Worm (Caenorhabditis elegans): Measurements from ENCODE around the gene drl-1.

The drl-1 gene

DNA sequence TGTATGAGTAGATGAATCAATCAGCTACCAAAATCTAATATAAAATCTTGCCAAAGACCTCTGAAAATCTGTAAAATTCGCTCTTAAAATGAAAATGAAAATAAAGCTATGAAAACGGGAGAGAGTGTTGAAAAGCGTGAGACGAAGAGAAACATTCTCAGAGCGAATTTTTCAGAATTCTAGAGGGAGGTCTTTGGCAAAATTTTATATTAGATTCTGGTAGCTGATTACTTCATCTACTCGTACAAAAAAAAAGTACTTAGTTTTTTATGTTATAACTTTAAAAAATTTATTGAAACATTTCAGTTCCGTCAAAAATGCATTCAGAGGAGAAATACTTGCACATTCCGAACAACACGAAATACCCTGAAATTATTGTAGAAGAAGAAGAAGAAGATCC, at the start of gene drl-1:
TSS of gene drl-1 (plus strand) at position 301 of the 400 bp plus-strand sequence.
- TF ChIP-seq syd-9 (tag; optimal IDR thresholded peaks at IDR 0.05) (no peak), lin-11 (tag; optimal IDR thresholded peaks at IDR 0.05) (no peak), C08G9.2 (tag; optimal IDR thresholded peaks at IDR 0.05) (no peak), elt-2 (tag; optimal IDR thresholded peaks at IDR 0.05) (no peak), ceh-18 (tag; optimal IDR thresholded peaks at IDR 0.05) (no peak), ceh-24 (tag; optimal IDR thresholded peaks at IDR 0.05) (no peak), ceh-2 (tag; optimal IDR thresholded peaks at IDR 0.05) (no peak), npax-4 (tag; optimal IDR thresholded peaks at IDR 0.05) (no peak), eyg-1 (tag; optimal IDR thresholded peaks at IDR 0.05) (no peak), dve-1 (tag; optimal IDR thresholded peaks at IDR 0.05) (no peak), ttx-3 (tag; optimal IDR thresholded peaks at IDR 0.05) (no peak), che-1 (tag; optimal IDR thresholded peaks at IDR 0.05) (no peak), tbx-2 (tag; optimal IDR thresholded peaks at IDR 0.05) (no peak), unc-3 (GFP tag; conservative IDR thresholded peaks at IDR 0.05) (no peak), unc-3 (tag; optimal IDR thresholded peaks at IDR 0.05) (no peak), tbx-7 (tag; optimal IDR thresholded peaks at IDR 0.05) (no peak)

DNA sequence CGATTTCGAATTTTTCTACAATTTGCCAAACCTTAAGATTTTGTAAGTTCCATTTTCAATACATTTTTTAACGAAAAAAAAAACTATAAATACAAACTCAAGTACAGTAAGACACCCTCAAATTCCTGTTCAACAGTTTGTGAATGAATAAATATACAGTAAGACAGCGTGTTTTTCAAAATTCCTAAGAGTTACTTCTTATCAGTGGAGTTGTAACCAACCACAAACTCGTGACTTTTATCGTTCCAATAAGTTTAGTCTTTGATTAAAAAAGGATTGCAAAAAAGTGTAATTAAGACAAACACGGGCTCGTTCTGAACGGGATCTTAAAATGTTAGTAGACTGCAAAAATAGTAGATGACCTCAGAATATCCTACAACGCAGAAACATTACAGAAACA, 49.7 kb upstream of the drl-1 start:
- TF ChIP-seq dve-1 (tag; optimal IDR thresholded peaks at IDR 0.05) (no peak), ceh-6 (GFP tag; optimal IDR thresholded peaks at IDR 0.05) (no peak), Y22D7AL.16 (tag; optimal IDR thresholded peaks at IDR 0.05) (no peak), gmeb-2 (tag; optimal IDR thresholded peaks at IDR 0.05) (no peak), pros-1 (tag; optimal IDR thresholded peaks at IDR 0.05) (no peak), C38D4.7 (GFP tag; optimal IDR thresholded peaks at IDR 0.05) (no peak), F13H6.1 (tag; optimal IDR thresholded peaks at IDR 0.05) (no peak), pha-4 (tag; optimal IDR thresholded peaks at IDR 0.05) (no peak), lim-6 (tag; optimal IDR thresholded peaks at IDR 0.05) (no peak), sdc-2 (tag; optimal IDR thresholded peaks at IDR 0.05) (no peak), ceh-18 (tag; optimal IDR thresholded peaks at IDR 0.05) (no peak), pha-2 (tag; optimal IDR thresholded peaks at IDR 0.05) (no peak), ceh-19 (GFP tag; optimal IDR thresholded peaks at IDR 0.05) (no peak)

DNA sequence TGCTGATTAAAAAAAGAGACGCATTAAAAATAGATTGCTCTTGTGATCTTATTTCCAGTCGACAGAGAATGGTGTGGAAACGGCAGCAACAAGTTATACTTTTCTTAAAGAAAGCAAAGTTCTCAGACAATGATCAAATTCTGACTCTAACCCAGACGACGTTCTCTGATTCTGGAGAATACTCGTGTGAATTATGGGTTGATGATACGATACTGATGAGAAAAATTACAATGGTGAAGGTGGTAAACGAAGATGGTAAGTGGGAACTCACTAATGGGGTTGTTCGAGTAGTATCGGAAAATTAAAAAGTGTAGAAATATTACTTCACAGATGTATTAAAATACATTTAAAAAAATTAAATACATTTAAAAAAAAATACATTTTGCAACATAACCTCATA, 46.6 kb upstream of the drl-1 start:
- TF ChIP-seq pag-3 (tag; optimal IDR thresholded peaks at IDR 0.05; ENCODE audit: borderline replicate concordance), result no peak
- no peak for TF ChIP-seq nhr-11 (tag; optimal IDR thresholded peaks at IDR 0.05)
- TF ChIP-seq ama-1 (optimal IDR thresholded peaks at IDR 0.05), result no peak
- TF ChIP-seq hlh-8 (tag; optimal IDR thresholded peaks at IDR 0.05), result no peak
- no peak for TF ChIP-seq sox-2 (GFP tag; IDR thresholded peaks at IDR 0.05)
- no peak for TF ChIP-seq ttx-3 (tag; optimal IDR thresholded peaks at IDR 0.05)
- no peak for TF ChIP-seq pqm-1 (tag; optimal IDR thresholded peaks at IDR 0.05)
- TF ChIP-seq pha-4 (tag; optimal IDR thresholded peaks at IDR 0.05), result no peak
- no peak for TF ChIP-seq zip-5 (tag; optimal IDR thresholded peaks at IDR 0.05)
- no peak for TF ChIP-seq unc-86 (tag; optimal IDR thresholded peaks at IDR 0.05)
- no peak for TF ChIP-seq F13H6.1 (tag; optimal IDR thresholded peaks at IDR 0.05)

DNA sequence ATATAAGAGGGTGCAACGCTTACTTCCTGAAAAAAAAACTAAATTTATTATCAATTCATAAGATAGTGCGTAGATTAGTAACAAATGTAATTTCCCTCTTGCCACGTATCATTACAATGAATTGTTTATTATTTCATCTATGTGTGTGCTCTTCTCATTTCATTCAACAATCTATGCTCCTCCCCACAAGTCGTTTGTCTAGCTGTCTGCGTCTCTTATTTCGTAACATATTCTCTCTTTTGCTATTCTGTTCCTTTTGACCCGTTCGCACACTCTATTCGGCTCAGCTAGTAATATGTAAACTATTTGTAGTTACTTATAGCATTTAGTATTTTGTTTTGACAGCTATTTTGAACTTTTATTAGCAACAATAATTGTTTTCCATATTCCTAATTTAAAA, 42.9 kb upstream of the drl-1 start:
- no peak for TF ChIP-seq unc-86 (tag; optimal IDR thresholded peaks at IDR 0.05)
- no peak for TF ChIP-seq unc-42 (tag; optimal IDR thresholded peaks at IDR 0.05)
- no peak for TF ChIP-seq ceh-18 (tag; optimal IDR thresholded peaks at IDR 0.05)
- no peak for TF ChIP-seq tbx-2 (tag; optimal IDR thresholded peaks at IDR 0.05)
- TF ChIP-seq eyg-1 (tag; optimal IDR thresholded peaks at IDR 0.05), result no peak
- TF ChIP-seq ets-4 (tag; optimal IDR thresholded peaks at IDR 0.05), result no peak
- TF ChIP-seq pros-1 (tag; optimal IDR thresholded peaks at IDR 0.05), result no peak
- TF ChIP-seq zip-5 (tag; optimal IDR thresholded peaks at IDR 0.05), result no peak
- no peak for TF ChIP-seq pha-2 (tag; optimal IDR thresholded peaks at IDR 0.05)
- no peak for TF ChIP-seq gmeb-2 (tag; optimal IDR thresholded peaks at IDR 0.05)
- no peak for TF ChIP-seq unc-55 (GFP tag; optimal IDR thresholded peaks at IDR 0.05)
- TF ChIP-seq lin-11 (tag; optimal IDR thresholded peaks at IDR 0.05), result no peak
- TF ChIP-seq ceh-19 (GFP tag; optimal IDR thresholded peaks at IDR 0.05), result no peak
- TF ChIP-seq fkh-6 (tag; optimal IDR thresholded peaks at IDR 0.05), result no peak
- no peak for TF ChIP-seq elt-4 (tag; optimal IDR thresholded peaks at IDR 0.05)
- TF ChIP-seq ceh-31 (tag; optimal IDR thresholded peaks at IDR 0.05), result no peak
- TF ChIP-seq T23F11.4 (GFP tag; optimal IDR thresholded peaks at IDR 0.05), result no peak
- TF ChIP-seq syd-9 (tag; optimal IDR thresholded peaks at IDR 0.05), result no peak
